Fruit fly (Drosophila melanogaster) whole organism, wandering third instar larva: ENCODE measurements around the gene CG6330.

Experiments
- GATAd ChIP-seq: sonication (Bioruptor generic); optimal IDR thresholded peaks from 2 replicates; lab custom pipeline; 2016; ENCODE audit warnings: missing biosample characterization, missing genetic modification characterization
- Myc ChIP-seq: fragments of >200 bp; optimal IDR thresholded peaks from 2 replicates; lab custom pipeline; 2017
- N ChIP-seq: fragments of >200 bp; optimal IDR thresholded peaks from 2 replicates; lab custom pipeline; 2018; ENCODE audit warnings: missing biosample characterization, missing external identifiers, missing genetic modification characterization
- br ChIP-seq: fragments of 200-800 bp; sonication (Bioruptor generic); optimal IDR thresholded peaks from 2 replicates; lab custom pipeline; 2016; ENCODE audit warnings: missing biosample characterization, missing genetic modification characterization
- jim ChIP-seq: fragments of 175-275, 200-325 bp; sonication (Bioruptor generic); optimal IDR thresholded peaks from 2 replicates; lab custom pipeline; 2016; ENCODE audit warnings: missing biosample characterization, mild to moderate bottlenecking, missing genetic modification characterization
- lola ChIP-seq: fragments of >200 bp; optimal IDR thresholded peaks from 2 replicates; lab custom pipeline; 2017; ENCODE audit warnings: missing biosample characterization, missing genetic modification characterization

DNA sequence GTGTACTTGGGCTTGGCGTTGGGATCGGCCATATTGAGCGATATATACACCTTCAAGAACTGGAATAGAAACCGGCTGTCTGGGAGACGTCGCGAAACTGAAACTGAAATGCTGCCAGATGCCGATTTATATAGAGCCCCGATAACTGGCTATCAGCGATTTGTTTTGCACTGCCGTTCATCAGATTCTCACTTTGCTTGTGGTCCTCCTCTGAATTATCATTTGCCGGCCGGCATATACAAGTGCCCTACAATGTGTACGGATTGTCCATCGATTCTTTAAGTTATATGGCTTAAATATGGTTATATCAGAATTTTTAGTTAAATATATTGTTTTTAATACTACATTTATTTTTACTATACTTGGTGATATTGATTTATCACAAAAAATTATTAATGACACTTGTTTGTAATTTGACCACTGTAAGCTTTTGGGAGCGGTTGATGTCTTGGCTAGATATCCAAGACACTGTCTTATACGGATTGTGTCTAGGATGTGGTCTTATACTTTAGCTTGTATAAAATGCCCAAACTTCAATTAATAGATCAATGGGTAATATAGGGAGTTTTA is 30.2 kb upstream of the CG6330 start, which contains the start of gene CG31075:
- TF ChIP-seq N (GFP tag; lab: Kevin White, UChicago) (no peak), jim (GFP tag; lab: Kevin White, UChicago) (no peak), GATAd (GFP tag; lab: Kevin White, UChicago) (no peak), br (GFP tag; lab: Kevin White, UChicago) (peak; percentile 83), Myc (lab: Kevin White, UChicago) (peak; percentile 60), lola (GFP tag; lab: Kevin White, UChicago) (no peak)
